Worm (Caenorhabditis elegans): ENCODE data around the gene flr-1.

DNA sequence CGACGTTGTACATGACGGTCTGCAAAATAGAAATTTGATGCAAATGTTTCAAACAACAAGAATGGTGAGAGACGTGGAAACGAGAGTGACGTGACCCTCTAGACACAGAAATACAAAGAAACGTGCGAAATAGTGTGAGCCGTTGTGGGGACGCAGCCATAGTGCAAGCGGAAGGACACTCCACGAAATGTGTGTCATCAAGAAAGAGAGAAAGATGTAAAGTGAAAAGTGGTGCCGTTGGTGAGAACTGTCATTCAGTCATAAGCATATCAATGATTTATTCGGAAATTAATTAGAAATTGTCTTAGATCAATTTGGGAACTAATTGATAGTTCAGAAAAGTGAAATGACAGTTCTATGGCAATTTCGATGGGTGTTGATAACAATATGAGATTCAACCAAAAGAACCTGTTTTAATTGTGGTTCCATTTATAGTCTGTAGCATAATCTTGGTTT lies 36.4 kb downstream of the flr-1 start, which contains the start of gene C29F7.3:
- no peak for TF ChIP-seq him-1 (tag; optimal IDR thresholded peaks at IDR 0.05)
- no peak for TF ChIP-seq dao-5 (tag; optimal IDR thresholded peaks at IDR 0.05)
- TF ChIP-seq W03F9.2 (tag; optimal IDR thresholded peaks at IDR 0.05): no peak
